Worm (Caenorhabditis elegans) whole organism, L3 larva: Measurements from ENCODE around the gene F21G4.1.

Experiments
- nfya-1 ChIP-seq: sonication (generic microtip); optimal IDR thresholded peaks from 2 replicates; lab custom pipeline; 2017; ENCODE audit warnings: missing genetic modification characterization, mild to moderate bottlenecking, missing compliant biosample characterization, antibody characterized with exemption, moderate library complexity; ENCODE audit not compliant: insufficient read depth
- tbx-2 ChIP-seq: sonication (generic microtip); optimal IDR thresholded peaks from 2 replicates; lab custom pipeline; 2016; ENCODE audit warnings: mild to moderate bottlenecking, missing genetic modification characterization, missing compliant biosample characterization

DNA sequence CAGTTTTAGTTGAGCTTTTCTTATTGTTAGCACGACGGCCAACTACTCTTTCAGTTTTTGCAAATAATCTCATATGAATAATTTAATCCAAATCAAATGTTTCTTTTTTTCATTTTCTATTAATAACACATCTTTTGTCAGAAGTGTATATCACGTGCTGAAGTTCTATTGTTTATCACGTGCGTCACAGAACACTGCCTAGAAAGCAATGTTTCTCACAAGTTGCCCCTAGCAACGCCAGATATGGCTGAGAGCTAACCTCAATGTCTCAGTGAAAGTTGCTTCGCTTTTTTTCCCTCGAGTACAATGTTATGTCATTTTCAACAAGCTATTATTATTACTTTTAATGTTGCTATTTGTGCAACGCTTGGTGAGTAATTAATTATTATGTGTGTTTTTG, 35.9 kb upstream of the F21G4.1 start:
- TF ChIP-seq tbx-2 (tag; lab: Kevin White, UChicago): no peak
- TF ChIP-seq nfya-1 (tag; lab: Kevin White, UChicago): no peak
